Fruit fly (Drosophila melanogaster): ENCODE data around the gene Eip74EF.

The Eip74EF gene

dm6 chr3L:17644906-17645244 is 25.8 kb upstream of the Eip74EF start, which contains the start of gene Pep (continued):
- peak; percentile 28 for TF ChIP-seq Meics (GFP tag; optimal IDR thresholded peaks at IDR 0.05)
- peak; percentile 93 for TF ChIP-seq pzg (GFP tag; optimal IDR thresholded peaks at IDR 0.05)
- TF ChIP-seq Drgx (GFP tag; IDR thresholded peaks at IDR 0.05): no peak
- TF ChIP-seq Side (GFP tag; optimal IDR thresholded peaks at IDR 0.05): peak; percentile 49
- TF ChIP-seq Ssrp (tag; optimal IDR thresholded peaks at IDR 0.05): no peak
- TF ChIP-seq MTF-1 (GFP tag; optimal IDR thresholded peaks at IDR 0.05; ENCODE audit: borderline replicate concordance): no peak
- peak; percentile 98 for TF ChIP-seq CG7963 (GFP tag; IDR thresholded peaks at IDR 0.05; ENCODE audit: partially characterized antibody)
- no peak for TF ChIP-seq CG11456 (GFP tag; IDR thresholded peaks at IDR 0.05)
- TF ChIP-seq Mes4 (GFP tag; optimal IDR thresholded peaks at IDR 0.05): no peak
- no peak for TF ChIP-seq peb (GFP tag; IDR thresholded peaks at IDR 0.05)
- no peak; the same call in 1 of the 2 replicates for TF ChIP-seq CG3847 (GFP tag; IDR thresholded peaks at IDR 0.05)
- peak; percentile 74; the same call in 2 of the 3 replicates for TF ChIP-seq row (GFP tag; IDR thresholded peaks at IDR 0.05)
- TF ChIP-seq Neu2 (GFP tag; optimal IDR thresholded peaks at IDR 0.05; ENCODE audit: borderline replicate concordance): no peak
- TF ChIP-seq stc (GFP tag; IDR thresholded peaks at IDR 0.05): no peak
- TF ChIP-seq CG9876 (GFP tag; optimal IDR thresholded peaks at IDR 0.05): no peak
- no peak for TF ChIP-seq ro (GFP tag; IDR thresholded peaks at IDR 0.05)
- peak; percentile 39 for TF ChIP-seq CG9797 (GFP tag; optimal IDR thresholded peaks at IDR 0.05)
- peak; percentile 52 for TF ChIP-seq CG12391 (tag; optimal IDR thresholded peaks at IDR 0.05)
- TF ChIP-seq gem (tag; optimal IDR thresholded peaks at IDR 0.05): peak; percentile 34
- TF ChIP-seq dm (GFP tag; optimal IDR thresholded peaks at IDR 0.05): peak; percentile 4
- TF ChIP-seq CG10979 (tag; optimal IDR thresholded peaks at IDR 0.05): no peak
- TF ChIP-seq her (GFP tag; optimal IDR thresholded peaks at IDR 0.05): peak; percentile 46
- peak; percentile 99 for TF ChIP-seq CG34224 (GFP tag; IDR thresholded peaks at IDR 0.05; ENCODE audit: partially characterized antibody)
- no peak for TF ChIP-seq CG43689 (GFP tag; IDR thresholded peaks at IDR 0.05)
- peak; percentile 75 for TF ChIP-seq CG30020 (tag; optimal IDR thresholded peaks at IDR 0.05)
- peak; percentile 99 for TF ChIP-seq CG16813 (GFP tag; IDR thresholded peaks at IDR 0.05; ENCODE audit: partially characterized antibody)
- TF ChIP-seq Deaf1 (tag; optimal IDR thresholded peaks at IDR 0.05): peak; percentile 70
- TF ChIP-seq CG14860 (GFP tag; IDR thresholded peaks at IDR 0.05; ENCODE audit: partially characterized antibody): peak; percentile 98
- peak; percentile 23 for TF ChIP-seq NK7.1 (GFP tag; optimal IDR thresholded peaks at IDR 0.05)
- no peak for TF ChIP-seq Ravus (GFP tag; IDR thresholded peaks at IDR 0.05)
- TF ChIP-seq CG14014 (GFP tag; IDR thresholded peaks at IDR 0.05): no peak
- TF ChIP-seq CG10462 (GFP tag; optimal IDR thresholded peaks at IDR 0.05): peak; percentile 66
- TF ChIP-seq CG4820 (GFP tag; optimal IDR thresholded peaks at IDR 0.05): no peak
- peak; percentile 8 for TF ChIP-seq pfk (GFP tag; optimal IDR thresholded peaks at IDR 0.05)
- TF ChIP-seq CG4854 (GFP tag; optimal IDR thresholded peaks at IDR 0.05): no peak
- TF ChIP-seq CG10274 (GFP tag; optimal IDR thresholded peaks at IDR 0.05): no peak
- TF ChIP-seq bab2 (GFP tag; optimal IDR thresholded peaks at IDR 0.05): peak; percentile 16
- TF ChIP-seq kah (GFP tag; optimal IDR thresholded peaks at IDR 0.05): no peak
- no peak for TF ChIP-seq CG11723 (GFP tag; optimal IDR thresholded peaks at IDR 0.05)
- TF ChIP-seq unpg (GFP tag; optimal IDR thresholded peaks at IDR 0.05): peak; percentile 14
- TF ChIP-seq CG16779 (GFP tag; IDR thresholded peaks at IDR 0.05): no peak
- TF ChIP-seq CG6683 (GFP tag; optimal IDR thresholded peaks at IDR 0.05): no peak
- TF ChIP-seq gfzf (GFP tag; optimal IDR thresholded peaks at IDR 0.05): peak; percentile 46
- no peak for TF ChIP-seq pnt (GFP tag; optimal IDR thresholded peaks at IDR 0.05)
- no peak for TF ChIP-seq Sox100B (GFP tag; optimal IDR thresholded peaks at IDR 0.05)
- no peak for TF ChIP-seq btn (GFP tag; optimal IDR thresholded peaks at IDR 0.05)
- no peak for TF ChIP-seq kni (GFP tag; optimal IDR thresholded peaks at IDR 0.05)
- peak; percentile 88 for TF ChIP-seq CG2116 (GFP tag; optimal IDR thresholded peaks at IDR 0.05)
- TF ChIP-seq gcm2 (GFP tag; optimal IDR thresholded peaks at IDR 0.05): peak; percentile 27
- TF ChIP-seq CG31388 (GFP tag; optimal IDR thresholded peaks at IDR 0.05): no peak
- TF ChIP-seq cas (GFP tag; IDR thresholded peaks at IDR 0.05): no peak
